Fruit fly (Drosophila melanogaster) whole organism, prepupa: ENCODE measurements around the gene CG14237.
A peak's percentile ranks its signal among the peaks of the same experiment; 100 is the strongest.

Experiments
- Blimp-1 ChIP-seq: fragments of 200-800 bp; sonication (Bioruptor generic); optimal IDR thresholded peaks from 3 replicates; lab custom pipeline; 2017; ENCODE audit warnings: missing biosample characterization, missing genetic modification characterization, mild to moderate bottlenecking, moderate library complexity, missing genetic modification reagents
- CG10631 ChIP-seq: fragments of 200-800 bp; sonication (Bioruptor generic); optimal IDR thresholded peaks from 2 replicates; lab custom pipeline; 2016; ENCODE audit warnings: missing biosample characterization, missing genetic modification characterization
- CG10669 ChIP-seq: fragments of 200-800 bp; sonication (Bioruptor generic); optimal IDR thresholded peaks from 3 replicates; lab custom pipeline; 2018; ENCODE audit warnings: missing biosample characterization, mild to moderate bottlenecking, missing genetic modification characterization, moderate library complexity
- CG11762 ChIP-seq: fragments of 200-800 bp; sonication (Bioruptor generic); optimal IDR thresholded peaks from 3 replicates; lab custom pipeline; 2016; ENCODE audit warnings: missing biosample characterization, missing genetic modification characterization; ENCODE audit not compliant: insufficient read depth
- CG11902 ChIP-seq: fragments of 200-800 bp; sonication (Bioruptor generic); optimal IDR thresholded peaks from 3 replicates; lab custom pipeline; 2016; ENCODE audit warnings: missing biosample characterization, missing genetic modification characterization
- CG15336 ChIP-seq: fragments of 200-800 bp; sonication (Bioruptor generic); IDR thresholded peaks from 2 replicates; pipeline ENCODE4 v1.3.6; 2022; ENCODE audit warnings: missing biosample characterization, missing genetic modification characterization
- CG1621 ChIP-seq: fragments of 200-800 bp; sonication (Bioruptor generic); optimal IDR thresholded peaks from 3 replicates; lab custom pipeline; 2018; ENCODE audit warnings: missing biosample characterization, mild to moderate bottlenecking, missing genetic modification characterization
- CG16779 ChIP-seq: fragments of 200-800 bp; sonication (Bioruptor generic); optimal IDR thresholded peaks from 3 replicates; lab custom pipeline; 2017; ENCODE audit warnings: missing biosample characterization, mild to moderate bottlenecking, missing genetic modification characterization
- CG31627 ChIP-seq: fragments of 200-800 bp; sonication (Bioruptor generic); optimal IDR thresholded peaks from 3 replicates; lab custom pipeline; 2016; ENCODE audit warnings: missing biosample characterization, missing genetic modification characterization
- CG32006 ChIP-seq: fragments of 200-800 bp; sonication (Bioruptor generic); optimal IDR thresholded peaks from 3 replicates; lab custom pipeline; 2017; ENCODE audit warnings: missing biosample characterization, mild to moderate bottlenecking, missing genetic modification characterization
- CG34406 ChIP-seq: fragments of 200-800 bp; sonication (Bioruptor generic); optimal IDR thresholded peaks from 3 replicates; lab custom pipeline; 2016; ENCODE audit warnings: missing biosample characterization, missing genetic modification characterization
- CG4318 ChIP-seq: fragments of 200-800 bp; sonication (Bioruptor generic); optimal IDR thresholded peaks from 3 replicates; lab custom pipeline; 2017; ENCODE audit warnings: missing biosample characterization, mild to moderate bottlenecking, missing genetic modification characterization
- CG6163 ChIP-seq: fragments of 200-800 bp; sonication (Bioruptor generic); IDR thresholded peaks from 3 replicates; pipeline ENCODE4 v1.3.6; 2022; ENCODE audit warnings: missing biosample characterization, missing genetic modification characterization
- CG6276 ChIP-seq: fragments of 200-800 bp; sonication (Bioruptor generic); optimal IDR thresholded peaks from 2 replicates; lab custom pipeline; 2017; ENCODE audit warnings: missing biosample characterization, mild to moderate bottlenecking, missing genetic modification characterization
- CG6792 ChIP-seq: fragments of 200-800 bp; sonication (Bioruptor generic); optimal IDR thresholded peaks from 3 replicates; lab custom pipeline; 2016; ENCODE audit warnings: missing biosample characterization, missing genetic modification characterization
- CG6854 ChIP-seq: fragments of 200-800 bp; sonication (Bioruptor generic); optimal IDR thresholded peaks from 2 replicates; lab custom pipeline; 2017; ENCODE audit warnings: missing biosample characterization, mild to moderate bottlenecking, missing genetic modification characterization
- CG7368 ChIP-seq: fragments of 200-800 bp; sonication (Bioruptor generic); optimal IDR thresholded peaks from 3 replicates; lab custom pipeline; 2016; ENCODE audit warnings: missing biosample characterization, missing genetic modification characterization
- CG8119 ChIP-seq: fragments of 200-800 bp; sonication (Bioruptor generic); IDR thresholded peaks from 3 replicates; pipeline ENCODE4 v1.3.6; 2022; ENCODE audit warnings: missing biosample characterization, missing genetic modification characterization
- CG9139 ChIP-seq: fragments of 200-800 bp; sonication (Bioruptor generic); optimal IDR thresholded peaks from 3 replicates; lab custom pipeline; 2017; ENCODE audit warnings: missing biosample characterization, mild to moderate bottlenecking, missing genetic modification characterization
- Eip75B ChIP-seq: fragments of 200-800 bp; sonication (Bioruptor generic); optimal IDR thresholded peaks from 3 replicates; lab custom pipeline; 2016; ENCODE audit warnings: missing biosample characterization, missing genetic modification characterization
- Eip93F ChIP-seq: fragments of 200-800 bp; sonication (Bioruptor generic); optimal IDR thresholded peaks from 2 replicates; lab custom pipeline; 2016; ENCODE audit warnings: missing biosample characterization, mild to moderate bottlenecking, missing genetic modification characterization
- Ets21C ChIP-seq: fragments of 200-800 bp; sonication (Bioruptor generic); optimal IDR thresholded peaks from 3 replicates; lab custom pipeline; 2016; ENCODE audit warnings: missing biosample characterization, missing genetic modification characterization
- Ets96B ChIP-seq: fragments of 200-800 bp; optimal IDR thresholded peaks from 2 replicates; lab custom pipeline; 2019; ENCODE audit warnings: missing biosample characterization, mild to moderate bottlenecking, missing genetic modification characterization, moderate library complexity
- Gug ChIP-seq: fragments of 200-800 bp; sonication (Bioruptor generic); IDR thresholded peaks from 2 replicates; pipeline ENCODE4 v1.3.6; 2022; ENCODE audit warnings: missing biosample characterization, missing genetic modification characterization
- Hr38 ChIP-seq: sonication (Bioruptor generic); optimal IDR thresholded peaks from 2 replicates; lab custom pipeline; 2016; ENCODE audit warnings: missing biosample characterization, missing genetic modification characterization
- Hr39 ChIP-seq: fragments of 200-800 bp; sonication (Bioruptor generic); optimal IDR thresholded peaks from 2 replicates; lab custom pipeline; 2016; ENCODE audit warnings: missing biosample characterization, missing genetic modification characterization
- Lpt ChIP-seq: fragments of 200-800 bp; sonication (Bioruptor generic); optimal IDR thresholded peaks from 3 replicates; lab custom pipeline; 2016; ENCODE audit warnings: missing biosample characterization, missing genetic modification characterization
- Met ChIP-seq: fragments of 200-800 bp; sonication (Bioruptor generic); optimal IDR thresholded peaks from 3 replicates; lab custom pipeline; 2016; ENCODE audit warnings: missing biosample characterization, missing genetic modification characterization
- Sox102F ChIP-seq: fragments of 200-800 bp; sonication (Bioruptor generic); optimal IDR thresholded peaks from 2 replicates; lab custom pipeline; 2016; ENCODE audit warnings: missing biosample characterization, mild to moderate bottlenecking, missing genetic modification characterization
- Sox15 ChIP-seq: fragments of 200-800 bp; sonication (Bioruptor generic); optimal IDR thresholded peaks from 3 replicates; lab custom pipeline; 2016; ENCODE audit warnings: missing biosample characterization, missing genetic modification characterization
- achi ChIP-seq: fragments of 200-800 bp; sonication (Bioruptor generic); optimal IDR thresholded peaks from 3 replicates; lab custom pipeline; 2016; ENCODE audit warnings: missing biosample characterization, missing genetic modification characterization
- acj6 ChIP-seq: fragments of 200-800 bp; sonication (Bioruptor generic); optimal IDR thresholded peaks from 3 replicates; lab custom pipeline; 2016; ENCODE audit warnings: missing biosample characterization, missing genetic modification characterization
- cyc ChIP-seq: fragments of 200-800 bp; sonication (Bioruptor generic); optimal IDR thresholded peaks from 3 replicates; lab custom pipeline; 2016; ENCODE audit warnings: missing biosample characterization, missing genetic modification characterization
- fd59A ChIP-seq: fragments of 200-800 bp; sonication (Bioruptor generic); optimal IDR thresholded peaks from 2 replicates; lab custom pipeline; 2017; ENCODE audit warnings: missing biosample characterization, mild to moderate bottlenecking, missing genetic modification characterization, missing genetic modification reagents
- fkh ChIP-seq: fragments of 200-800 bp; sonication (Bioruptor generic); optimal IDR thresholded peaks from 3 replicates; lab custom pipeline; 2017; ENCODE audit warnings: missing biosample characterization, mild to moderate bottlenecking, missing genetic modification characterization, moderate library complexity
- lz ChIP-seq: fragments of 200-800 bp; sonication (Bioruptor generic); optimal IDR thresholded peaks from 3 replicates; lab custom pipeline; 2016; ENCODE audit warnings: missing biosample characterization, missing genetic modification characterization
- net ChIP-seq: fragments of 200-800 bp; sonication (Bioruptor generic); optimal IDR thresholded peaks from 3 replicates; lab custom pipeline; 2016; ENCODE audit warnings: missing biosample characterization, missing genetic modification characterization
- pdm3 ChIP-seq: fragments of 200-800 bp; sonication (Bioruptor generic); optimal IDR thresholded peaks from 3 replicates; lab custom pipeline; 2016; ENCODE audit warnings: missing biosample characterization, missing genetic modification characterization
- salr ChIP-seq, 2 experiments: fragments of 200-800 bp; sonication (Bioruptor generic); optimal IDR thresholded peaks; 3 replicates each; lab custom pipeline; 2016 to 2018; ENCODE audit warnings: missing biosample characterization in 2 of 2, missing genetic modification characterization in 2 of 2, mild to moderate bottlenecking in 1 of 2
- spab ChIP-seq: fragments of 200-800 bp; sonication (Bioruptor generic); optimal IDR thresholded peaks from 2 replicates; lab custom pipeline; 2017; ENCODE audit warnings: missing biosample characterization, mild to moderate bottlenecking, missing genetic modification characterization, missing genetic modification reagents
- svp ChIP-seq: fragments of 200-800 bp; sonication (Bioruptor generic); peaks from one replicate; lab custom pipeline; 2016; ENCODE audit warnings: missing biosample characterization, missing genetic modification characterization
- vri ChIP-seq: fragments of 200-800 bp; sonication (Bioruptor generic); optimal IDR thresholded peaks from 3 replicates; lab custom pipeline; 2016; ENCODE audit warnings: missing biosample characterization, mild to moderate bottlenecking, missing genetic modification characterization

CG14237 gene

DNA sequence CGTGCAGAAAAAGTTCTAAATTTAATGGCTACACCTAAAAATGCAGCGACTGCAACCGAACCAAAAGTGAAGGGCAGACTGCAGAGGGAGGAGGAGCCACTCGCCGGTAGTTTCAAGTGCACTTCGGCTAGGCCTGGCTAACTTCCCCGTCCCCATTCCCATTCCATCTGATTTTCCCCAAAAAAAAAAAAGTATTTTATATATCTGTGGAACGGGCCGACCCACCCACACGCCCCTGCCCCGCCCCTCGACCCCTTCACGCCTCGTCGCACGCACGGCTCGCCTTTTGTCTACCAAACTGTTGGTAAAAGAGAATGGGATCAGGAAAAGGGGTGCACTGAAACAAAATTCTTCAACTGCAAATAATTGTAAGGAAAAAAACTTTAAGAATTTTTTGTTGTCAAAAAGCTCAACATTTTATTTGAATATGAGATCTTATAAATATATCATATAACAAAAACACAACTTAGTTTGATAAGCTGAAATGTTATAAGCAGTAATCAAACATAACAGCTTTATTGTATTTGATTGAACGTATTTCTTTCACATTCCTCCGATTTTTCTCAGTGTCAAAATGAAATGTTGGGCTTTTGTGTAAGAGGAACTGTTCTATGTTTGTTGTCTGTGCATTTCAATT lies 12.7 kb upstream of the CG14237 start (continued):
- no peak for TF ChIP-seq CG11902
- TF ChIP-seq Sox15, result no peak
- TF ChIP-seq fd59A (GFP tag; lab: Kevin White, UChicago), result no peak
- no peak for TF ChIP-seq spab (GFP tag; lab: Kevin White, UChicago)
- TF ChIP-seq CG6276, result peak; percentile 66
- no peak for TF ChIP-seq CG1621 (tag; lab: Kevin White, UChicago)
- peak; percentile 63; the same call in 1 of the 3 replicates for TF ChIP-seq CG6163 (GFP tag; lab: Robert Waterston, UW)
- no peak for TF ChIP-seq fkh (GFP tag; lab: Kevin White, UChicago)
- no peak for TF ChIP-seq Sox102F
- TF ChIP-seq Blimp-1 (GFP tag; lab: Kevin White, UChicago), result no peak
- no peak for TF ChIP-seq CG31627 (GFP tag; lab: Kevin White, UChicago)
- TF ChIP-seq CG32006 (GFP tag; lab: Kevin White, UChicago), result peak; percentile 70

DNA sequence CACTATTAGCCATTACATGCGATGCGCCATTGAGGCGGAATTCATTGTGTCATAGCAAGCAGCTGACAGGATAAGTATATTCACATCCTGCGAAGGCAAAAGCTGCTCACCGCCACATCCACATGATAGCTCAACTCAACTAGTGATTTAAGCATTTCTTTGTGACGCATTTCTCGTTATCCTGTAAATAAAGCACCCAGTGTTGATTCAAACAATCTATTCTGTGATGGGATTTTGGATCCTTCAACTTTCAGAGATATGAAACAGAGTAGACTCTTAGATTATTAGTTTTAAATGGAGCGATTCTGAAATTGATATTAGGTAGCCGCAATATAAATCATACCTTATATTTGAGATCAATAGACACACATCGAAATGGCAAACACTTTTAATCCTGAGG lies 7.9 kb upstream of the CG14237 start, which contains the start of gene Hex-t1:
Gene Hex-t1 (plus strand): TSS at position 301 of the 400 bp plus-strand sequence.
- TF ChIP-seq acj6 (no peak), Hr39 (GFP tag; lab: Kevin White, UChicago) (no peak), salr (GFP tag; optimal IDR thresholded peaks at IDR 0.05; lab: Kevin White, UChicago) (no peak), cyc (GFP tag; lab: Kevin White, UChicago) (no peak), CG4318 (GFP tag; lab: Kevin White, UChicago) (no peak), Ets96B (tag; lab: Kevin White, UChicago) (no peak), CG6276 (no peak), fkh (GFP tag; lab: Kevin White, UChicago) (no peak), CG34406 (GFP tag; lab: Kevin White, UChicago) (no peak), Hr38 (GFP tag; lab: Kevin White, UChicago) (no peak), CG10669 (GFP tag; lab: Kevin White, UChicago) (no peak), CG15336 (GFP tag; lab: Robert Waterston, UW) (no peak), Lpt (GFP tag; lab: Kevin White, UChicago) (no peak), Ets21C (no peak), vri (GFP tag; lab: Kevin White, UChicago) (no peak), pdm3 (GFP tag; lab: Kevin White, UChicago) (no peak), Sox15 (no peak), spab (GFP tag; lab: Kevin White, UChicago) (no peak), CG10631 (no peak)

DNA sequence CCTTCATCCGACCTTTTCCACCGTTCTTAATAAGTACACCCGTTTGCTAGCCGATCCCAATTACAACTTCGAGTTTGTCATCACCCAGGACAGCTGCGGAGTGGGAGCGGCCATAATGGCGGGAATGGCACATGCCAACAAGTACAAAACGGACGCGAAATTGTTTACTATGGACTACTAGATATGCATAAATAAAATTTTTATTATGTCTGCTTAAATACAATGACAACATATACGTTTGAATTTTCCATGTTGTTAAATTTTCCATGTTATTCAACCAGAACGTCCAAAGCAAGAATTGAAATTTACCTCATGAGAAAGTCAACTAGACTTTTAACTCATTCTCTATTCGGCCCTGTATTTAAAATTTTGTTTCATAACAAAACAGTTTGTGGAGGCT lies 6.3 kb upstream of the CG14237 start, which contains the start of gene Hex-t2:
Gene Hex-t2 (plus strand): TSS at position 301 of the 400 bp plus-strand sequence.
- no peak for TF ChIP-seq lz (GFP tag; lab: Kevin White, UChicago)
- TF ChIP-seq CG34406 (GFP tag; lab: Kevin White, UChicago), result no peak
- TF ChIP-seq Sox102F, result no peak
- TF ChIP-seq Eip93F (GFP tag; lab: Kevin White, UChicago), result no peak
- no peak for TF ChIP-seq CG6854 (GFP tag; lab: Kevin White, UChicago)
- TF ChIP-seq CG10669 (GFP tag; lab: Kevin White, UChicago), result no peak
- TF ChIP-seq CG7368 (GFP tag; lab: Kevin White, UChicago), result no peak
- no peak for TF ChIP-seq Met (GFP tag; lab: Kevin White, UChicago)

DNA sequence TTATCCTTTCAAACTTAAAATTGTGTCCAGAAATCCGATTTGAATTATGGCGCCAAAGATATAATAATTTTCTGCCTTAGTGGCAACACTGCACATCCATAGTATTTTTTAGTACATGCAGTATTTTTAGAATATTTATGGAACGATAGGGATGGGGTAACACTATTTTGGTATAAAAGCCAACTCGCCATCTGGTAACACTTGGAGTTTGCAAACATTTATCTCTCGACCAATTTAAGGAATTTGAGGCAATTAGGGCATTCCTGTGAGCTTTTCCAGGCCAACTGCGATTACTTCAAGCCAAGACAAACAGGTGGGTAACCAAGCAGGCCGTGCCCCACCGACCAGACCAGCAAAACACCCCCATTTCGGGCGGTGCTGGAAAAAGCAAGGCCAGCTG lies 4.3 kb upstream of the CG14237 start, which contains the start of gene CG5447:
Gene CG5447 (plus strand): TSS at position 190 of the 400 bp plus-strand sequence.
- no peak for TF ChIP-seq Gug (GFP tag; lab: Robert Waterston, UW)
- TF ChIP-seq achi (GFP tag; lab: Kevin White, UChicago), result no peak
- TF ChIP-seq CG16779 (tag; lab: Kevin White, UChicago), result no peak
- TF ChIP-seq acj6, result no peak
- no peak for TF ChIP-seq svp (GFP tag; lab: Kevin White, UChicago)
- TF ChIP-seq Sox15, result no peak
- no peak for TF ChIP-seq fd59A (GFP tag; lab: Kevin White, UChicago)
- TF ChIP-seq CG6854 (GFP tag; lab: Kevin White, UChicago), result no peak
- no peak for TF ChIP-seq CG11902
- TF ChIP-seq Eip75B (GFP tag; lab: Kevin White, UChicago), result no peak
- TF ChIP-seq Hr38 (GFP tag; lab: Kevin White, UChicago), result no peak
- no peak for TF ChIP-seq net
- no peak for TF ChIP-seq fkh (GFP tag; lab: Kevin White, UChicago)
- no peak for TF ChIP-seq lz (GFP tag; lab: Kevin White, UChicago)
- no peak for TF ChIP-seq Lpt (GFP tag; lab: Kevin White, UChicago)
- TF ChIP-seq CG11762 (GFP tag; lab: Kevin White, UChicago), result no peak
- TF ChIP-seq CG9139, result no peak
- no peak for TF ChIP-seq CG8119 (GFP tag; lab: Robert Waterston, UW)
- no peak for TF ChIP-seq CG31627 (GFP tag; lab: Kevin White, UChicago)
- TF ChIP-seq CG6792 (GFP tag; lab: Kevin White, UChicago), result no peak
